Worm (Caenorhabditis elegans): ENCODE results near the gene Y41E3.22.

DNA sequence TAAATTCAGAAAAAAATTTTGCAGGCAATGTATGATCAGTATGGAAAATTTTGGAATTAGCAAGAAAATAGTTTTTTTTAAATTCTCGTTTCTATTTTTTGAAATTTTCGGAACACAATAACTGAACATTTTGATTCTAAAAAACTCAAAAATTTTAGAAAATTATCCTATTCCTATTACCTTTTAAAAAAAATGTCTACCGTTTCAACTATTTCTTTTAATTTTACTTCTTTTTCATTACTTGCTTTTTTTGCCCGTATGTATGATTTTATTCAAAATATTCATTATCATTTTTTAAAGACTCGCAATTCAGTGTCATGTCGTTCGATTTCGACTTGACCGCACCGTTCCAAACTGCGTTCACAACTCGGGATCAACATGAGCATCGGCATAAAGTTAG is 30.8 kb downstream of the Y41E3.22 start, which contains the start of gene atln-2:
- TF ChIP-seq lsy-2 (tag; optimal IDR thresholded peaks at IDR 0.05) (no peak), nhr-28 (tag; optimal IDR thresholded peaks at IDR 0.05) (no peak), nhr-11 (tag; optimal IDR thresholded peaks at IDR 0.05) (no peak), attf-4 (tag; optimal IDR thresholded peaks at IDR 0.05) (no peak), ctbp-1 (GFP tag; IDR thresholded peaks at IDR 0.05) (no peak)

All from whole organism, L4 larva.